Comparison of ENCODE assay signal across 4 worm cellular contexts in genomic region chrIV:11900399-11900798, ce11.
TF ChIP-seq lines count a peak whose summit lies in the region.

No protein-coding gene starts in this region.

TF ChIP-seq in whole organism, L1 larva, 84 proteins besides CTCF, POLR2A, EP300 and RAD21:
- TF ChIP-seq nhr-85 (tag; lab: Kevin White, UChicago) (peak; percentile 14), swsn-7 (tag; optimal IDR thresholded peaks at IDR 0.05; lab: Kevin White, UChicago) (no peak)

TF ChIP-seq in whole organism, L2 larva, 48 proteins besides CTCF, POLR2A, EP300 and RAD21:
- TF ChIP-seq mab-5 (tag; optimal IDR thresholded peaks at IDR 0.05; lab: Kevin White, UChicago) = no peak
- no peak for TF ChIP-seq unc-55 (GFP tag; optimal IDR thresholded peaks at IDR 0.05; lab: Kevin White, UChicago)
- TF ChIP-seq lin-11 (tag; optimal IDR thresholded peaks at IDR 0.05; lab: Kevin White, UChicago) = no peak
- no peak for TF ChIP-seq gmeb-1 (tag; optimal IDR thresholded peaks at IDR 0.05; lab: Kevin White, UChicago)
- TF ChIP-seq ztf-4 (tag; optimal IDR thresholded peaks at IDR 0.05; lab: Kevin White, UChicago) = no peak
- peak; percentile 90 for TF ChIP-seq elt-1 (tag; optimal IDR thresholded peaks at IDR 0.05; lab: Kevin White, UChicago)
- TF ChIP-seq sma-9 (GFP tag; optimal IDR thresholded peaks at IDR 0.05; lab: Kevin White, UChicago) = peak; percentile 70
- TF ChIP-seq sma-9 (tag; optimal IDR thresholded peaks at IDR 0.05; lab: Kevin White, UChicago) = no peak
- TF ChIP-seq ztf-11 (tag; optimal IDR thresholded peaks at IDR 0.05; lab: Kevin White, UChicago) = no peak
- no peak for TF ChIP-seq ztf-1 (GFP tag; conservative IDR thresholded peaks at IDR 0.05; lab: Robert Waterston, UW)

TF ChIP-seq in whole organism, L3 larva, 47 proteins besides CTCF, POLR2A, EP300 and RAD21:
- TF ChIP-seq ceh-82 (tag; optimal IDR thresholded peaks at IDR 0.05; lab: Kevin White, UChicago) = no peak
- no peak for TF ChIP-seq ceh-16 (tag; optimal IDR thresholded peaks at IDR 0.05; lab: Kevin White, UChicago)
- TF ChIP-seq unc-39 (tag; optimal IDR thresholded peaks at IDR 0.05; lab: Kevin White, UChicago) = no peak
- TF ChIP-seq tbx-2 (tag; optimal IDR thresholded peaks at IDR 0.05; lab: Kevin White, UChicago) = no peak
- TF ChIP-seq aly-2 (tag; optimal IDR thresholded peaks at IDR 0.05; lab: Kevin White, UChicago) = no peak
- TF ChIP-seq ZK546.5 (tag; optimal IDR thresholded peaks at IDR 0.05; lab: Kevin White, UChicago) = no peak
- no peak for TF ChIP-seq pqm-1 (tag; optimal IDR thresholded peaks at IDR 0.05; lab: Kevin White, UChicago)
- TF ChIP-seq nhr-12 (tag; optimal IDR thresholded peaks at IDR 0.05; lab: Kevin White, UChicago) = no peak
- TF ChIP-seq lsy-12 (tag; optimal IDR thresholded peaks at IDR 0.05; lab: Kevin White, UChicago) = no peak
- TF ChIP-seq lin-39 (tag; optimal IDR thresholded peaks at IDR 0.05; lab: Kevin White, UChicago) = no peak
- TF ChIP-seq ztf-11 (tag; optimal IDR thresholded peaks at IDR 0.05; lab: Kevin White, UChicago) = no peak
- no peak for TF ChIP-seq jun-1 (tag; optimal IDR thresholded peaks at IDR 0.05; lab: Kevin White, UChicago)
- TF ChIP-seq nhr-77 (tag; optimal IDR thresholded peaks at IDR 0.05; lab: Kevin White, UChicago) = no peak
- TF ChIP-seq nfya-1 (tag; optimal IDR thresholded peaks at IDR 0.05; lab: Kevin White, UChicago; ENCODE audit: insufficient read depth) = no peak
- TF ChIP-seq pha-4 (tag; optimal IDR thresholded peaks at IDR 0.05; lab: Kevin White, UChicago) = no peak
- TF ChIP-seq nhr-23 (tag; optimal IDR thresholded peaks at IDR 0.05; lab: Kevin White, UChicago) = peak; percentile 64
- peak; percentile 78 for TF ChIP-seq nhr-43 (tag; optimal IDR thresholded peaks at IDR 0.05; lab: Kevin White, UChicago; ENCODE audit: poor library complexity, severe bottlenecking)
- TF ChIP-seq nhr-237 (tag; optimal IDR thresholded peaks at IDR 0.05; lab: Kevin White, UChicago) = no peak
- TF ChIP-seq elt-1 (tag; optimal IDR thresholded peaks at IDR 0.05; lab: Kevin White, UChicago) = peak; percentile 94

TF ChIP-seq in whole organism, mixed stage, embryonic, 35 proteins besides CTCF, POLR2A, EP300 and RAD21:
- no peak for TF ChIP-seq ceh-83 (GFP tag; optimal IDR thresholded peaks at IDR 0.05; lab: Kevin White, UChicago)
- peak; percentile 66 for TF ChIP-seq elt-1 (tag; optimal IDR thresholded peaks at IDR 0.05; lab: Kevin White, UChicago; ENCODE audit: borderline replicate concordance, insufficient read depth)
- TF ChIP-seq drap-1 (GFP tag; optimal IDR thresholded peaks at IDR 0.05; lab: Kevin White, UChicago) = no peak
- TF ChIP-seq unc-62 (GFP tag; optimal IDR thresholded peaks at IDR 0.05; lab: Kevin White, UChicago) = no peak
- TF ChIP-seq mls-2 (tag; optimal IDR thresholded peaks at IDR 0.05; lab: Kevin White, UChicago) = no peak
- no peak for TF ChIP-seq pha-4 (tag; optimal IDR thresholded peaks at IDR 0.05; lab: Kevin White, UChicago)
- TF ChIP-seq nhr-28 (tag; optimal IDR thresholded peaks at IDR 0.05; lab: Kevin White, UChicago) = no peak
